Fruit fly (Drosophila melanogaster): ENCODE data around the gene Hsp83.

The Hsp83 gene

dm6 chr3L:3239785-3240596, 47.2 kb downstream of the Hsp83 start (continued):
- TF ChIP-seq Dfd (GFP tag; optimal IDR thresholded peaks at IDR 0.05) (no peak), sage (GFP tag; optimal IDR thresholded peaks at IDR 0.05) (peak; percentile 25), N (GFP tag; optimal IDR thresholded peaks at IDR 0.05) (no peak), Dif (GFP tag; optimal IDR thresholded peaks at IDR 0.05; ENCODE audit: partially characterized antibody) (no peak), psq (GFP tag; optimal IDR thresholded peaks at IDR 0.05) (peak; percentile 89)

dm6 chr3L:3240597-3241367, 48.0 kb downstream of the Hsp83 start:
- no peak for TF ChIP-seq Abd-B (GFP tag; optimal IDR thresholded peaks at IDR 0.05)
- peak; percentile 85 for TF ChIP-seq CG32264 (GFP tag; optimal IDR thresholded peaks at IDR 0.05)
- TF ChIP-seq foxo (GFP tag; optimal IDR thresholded peaks at IDR 0.05), result peak; percentile 60 to 87
- TF ChIP-seq N (GFP tag; optimal IDR thresholded peaks at IDR 0.05), result no peak
- peak; percentile 71 for TF ChIP-seq CrebA (GFP tag; optimal IDR thresholded peaks at IDR 0.05; ENCODE audit: borderline replicate concordance)
- TF ChIP-seq Rel (GFP tag; optimal IDR thresholded peaks at IDR 0.05), result peak; percentile 75
- peak; percentile 80 for TF ChIP-seq Rel (tag; optimal IDR thresholded peaks at IDR 0.05)
- TF ChIP-seq usp (GFP tag; optimal IDR thresholded peaks at IDR 0.05), result no peak
- no peak for TF ChIP-seq Mio (GFP tag; optimal IDR thresholded peaks at IDR 0.05)
- no peak for TF ChIP-seq Dif (GFP tag; optimal IDR thresholded peaks at IDR 0.05; ENCODE audit: partially characterized antibody)
- no peak for TF ChIP-seq sv (GFP tag; optimal IDR thresholded peaks at IDR 0.05)
- peak; percentile 93 for TF ChIP-seq dmrt93B (GFP tag; optimal IDR thresholded peaks at IDR 0.05)
- TF ChIP-seq brk (GFP tag; optimal IDR thresholded peaks at IDR 0.05), result peak; percentile 90
- no peak for TF ChIP-seq jim (GFP tag; optimal IDR thresholded peaks at IDR 0.05)
- peak; percentile 94 for TF ChIP-seq rgr (GFP tag; optimal IDR thresholded peaks at IDR 0.05)
- TF ChIP-seq Jra (GFP tag; optimal IDR thresholded peaks at IDR 0.05), result peak; percentile 30
- no peak for TF ChIP-seq dl (GFP tag; optimal IDR thresholded peaks at IDR 0.05; ENCODE audit: insufficient read depth in 1 of 2, partially characterized antibody in 2 of 2)
- peak; percentile 85 for TF ChIP-seq sage (GFP tag; optimal IDR thresholded peaks at IDR 0.05)
- no peak for TF ChIP-seq Myc (optimal IDR thresholded peaks at IDR 0.05)
- TF ChIP-seq Vsx2 (GFP tag; optimal IDR thresholded peaks at IDR 0.05; ENCODE audit: partially characterized antibody), result no peak
- peak; percentile 97 for TF ChIP-seq HLH106 (tag; optimal IDR thresholded peaks at IDR 0.05)
- peak; percentile 89 for TF ChIP-seq fru (GFP tag; optimal IDR thresholded peaks at IDR 0.05)
- no peak for TF ChIP-seq pan (optimal IDR thresholded peaks at IDR 0.05)
- TF ChIP-seq Hr78 (GFP tag; optimal IDR thresholded peaks at IDR 0.05), result no peak
- peak; percentile 80 for TF ChIP-seq CG9705 (GFP tag; optimal IDR thresholded peaks at IDR 0.05)
- peak; percentile 79 for TF ChIP-seq woc (GFP tag; optimal IDR thresholded peaks at IDR 0.05)
- no peak for TF ChIP-seq Dfd (GFP tag; optimal IDR thresholded peaks at IDR 0.05)
- peak; percentile 85 for TF ChIP-seq br (GFP tag; optimal IDR thresholded peaks at IDR 0.05)
- peak; percentile 98 for TF ChIP-seq Sp1 (GFP tag; optimal IDR thresholded peaks at IDR 0.05)
- TF ChIP-seq lola (GFP tag; optimal IDR thresholded peaks at IDR 0.05), result no peak
- peak; percentile 90 for TF ChIP-seq OdsH (GFP tag; optimal IDR thresholded peaks at IDR 0.05)
- no peak for TF ChIP-seq dsf (GFP tag; optimal IDR thresholded peaks at IDR 0.05; ENCODE audit: borderline replicate concordance)
- peak; percentile 74 for TF ChIP-seq tai (GFP tag; optimal IDR thresholded peaks at IDR 0.05)
- TF ChIP-seq psq (GFP tag; optimal IDR thresholded peaks at IDR 0.05), result peak; percentile 94
- peak; percentile 91 for TF ChIP-seq h (GFP tag; optimal IDR thresholded peaks at IDR 0.05)
- TF ChIP-seq Hnf4 (GFP tag; optimal IDR thresholded peaks at IDR 0.05), result peak; percentile 89
- TF ChIP-seq GATAd (GFP tag; optimal IDR thresholded peaks at IDR 0.05), result peak; percentile 30
- TF ChIP-seq Hr83 (GFP tag; optimal IDR thresholded peaks at IDR 0.05; ENCODE audit: poor library complexity, severe bottlenecking), result peak; percentile 17
- TF ChIP-seq ey (GFP tag; optimal IDR thresholded peaks at IDR 0.05), result peak; percentile 84
